Fruit fly (Drosophila melanogaster) whole organism, embryonic: Measurements from ENCODE around the gene CG32298.

Source experiments
- Atf6 ChIP-seq: fragments of 200-800 bp; sonication (Bioruptor generic); IDR thresholded peaks from 2 replicates; pipeline ENCODE4 v1.3.6; 2022; ENCODE audit warnings: missing biosample characterization, missing genetic modification characterization
- CG10565 ChIP-seq: fragments of 200-800 bp; sonication (Bioruptor generic); optimal IDR thresholded peaks from 3 replicates; lab custom pipeline; 2016; ENCODE audit warnings: missing biosample characterization, mild to moderate bottlenecking, missing genetic modification characterization
- CG11085 ChIP-seq: fragments of 200-800 bp; sonication (Bioruptor generic); IDR thresholded peaks from 2 replicates; pipeline ENCODE4 v1.3.6; 2022; ENCODE audit warnings: missing biosample characterization, missing genetic modification characterization
- CG11723 ChIP-seq: fragments of 200-800 bp; sonication (Bioruptor generic); optimal IDR thresholded peaks from 2 replicates; lab custom pipeline; 2017; ENCODE audit warnings: missing biosample characterization, mild to moderate bottlenecking, missing genetic modification characterization
- CG12942 ChIP-seq: fragments of 200-800 bp; sonication (Bioruptor generic); optimal IDR thresholded peaks from 3 replicates; lab custom pipeline; 2016; ENCODE audit warnings: missing biosample characterization, missing genetic modification characterization
- CG16863 ChIP-seq: fragments of 200-800 bp; sonication (Bioruptor generic); optimal IDR thresholded peaks from 3 replicates; lab custom pipeline; 2016; ENCODE audit warnings: missing biosample characterization, missing genetic modification characterization
- CG17829 ChIP-seq: fragments of 200-800 bp; optimal IDR thresholded peaks from 2 replicates; lab custom pipeline; 2019; ENCODE audit warnings: missing biosample characterization, mild to moderate bottlenecking, missing genetic modification characterization, moderate library complexity
- CG1832 ChIP-seq: fragments of 200-800 bp; sonication (Bioruptor generic); optimal IDR thresholded peaks from 2 replicates; lab custom pipeline; 2017; ENCODE audit warnings: missing biosample characterization, mild to moderate bottlenecking, missing genetic modification characterization, inconsistent platforms
- CG18619 ChIP-seq: fragments of 200-800 bp; sonication (Bioruptor generic); optimal IDR thresholded peaks from 3 replicates; lab custom pipeline; 2017; ENCODE audit warnings: missing biosample characterization, mild to moderate bottlenecking, missing genetic modification characterization
- CG2116 ChIP-seq: fragments of 200-800 bp; sonication (Bioruptor generic); optimal IDR thresholded peaks from 3 replicates; lab custom pipeline; 2018; ENCODE audit warnings: missing biosample characterization, mild to moderate bottlenecking, missing genetic modification characterization
- CG30403 ChIP-seq: fragments of 200-800 bp; sonication (Bioruptor generic); optimal IDR thresholded peaks from 3 replicates; lab custom pipeline; 2016; ENCODE audit warnings: missing biosample characterization, missing genetic modification characterization
- CG31388 ChIP-seq: fragments of 200-800 bp; sonication (Bioruptor generic); optimal IDR thresholded peaks from 2 replicates; lab custom pipeline; 2016; ENCODE audit warnings: missing biosample characterization, missing genetic modification characterization
- CG3838 ChIP-seq: fragments of 200-800 bp; sonication (Bioruptor generic); optimal IDR thresholded peaks from 3 replicates; lab custom pipeline; 2016; ENCODE audit warnings: missing biosample characterization, missing genetic modification characterization
- CG4730 ChIP-seq: fragments of 200-800 bp; sonication (Bioruptor generic); IDR thresholded peaks from 2 replicates; pipeline ENCODE4 v1.3.6; 2022; ENCODE audit warnings: missing biosample characterization, missing genetic modification characterization
- CG5245 ChIP-seq: fragments of 200-800 bp; sonication (Bioruptor generic); optimal IDR thresholded peaks from 3 replicates; lab custom pipeline; 2016; ENCODE audit warnings: missing biosample characterization, missing genetic modification characterization
- CG7786 ChIP-seq: fragments of 200-800 bp; sonication (Bioruptor generic); optimal IDR thresholded peaks from 2 replicates; lab custom pipeline; 2016; ENCODE audit warnings: missing biosample characterization, missing genetic modification characterization
- CG8290 ChIP-seq, 3 experiments: fragments of 200-800 bp; sonication (Bioruptor generic); optimal IDR thresholded peaks; 2 replicates each; lab custom pipeline; 2016 to 2019; ENCODE audit warnings: missing biosample characterization in 3 of 3, missing genetic modification characterization in 3 of 3, mild to moderate bottlenecking in 2 of 3, moderate library complexity in 1 of 3
- CG8359 ChIP-seq: fragments of 200-800 bp; sonication (Bioruptor generic); optimal IDR thresholded peaks from 2 replicates; lab custom pipeline; 2017; ENCODE audit warnings: missing biosample characterization, mild to moderate bottlenecking, missing genetic modification characterization, borderline replicate concordance
- CG9727 ChIP-seq: fragments of 200-800 bp; sonication (Bioruptor generic); optimal IDR thresholded peaks from 3 replicates; lab custom pipeline; 2017; ENCODE audit warnings: missing biosample characterization, mild to moderate bottlenecking, missing genetic modification characterization
- D ChIP-seq, 2 experiments: fragments of 200-800 bp in 1 of 2; fragments of >200 bp in 1 of 2; sonication (Bioruptor generic) in 1 of 2; optimal IDR thresholded peaks; 2 replicates in 1 of 2; 3 replicates in 1 of 2; lab custom pipeline; 2017; ENCODE audit warnings: mild to moderate bottlenecking in 1 of 2, missing biosample characterization in 1 of 2, missing genetic modification characterization in 1 of 2, missing genetic modification reagents in 1 of 2
- Dip2 ChIP-seq: fragments of 200-800 bp; sonication (Bioruptor generic); IDR thresholded peaks from 2 replicates; pipeline ENCODE4 v1.3.6; 2022; ENCODE audit warnings: missing biosample characterization, missing genetic modification characterization
- E2f1 ChIP-seq: fragments of 200-800 bp; sonication (Bioruptor generic); IDR thresholded peaks from 2 replicates; pipeline ENCODE4 v1.3.6; 2022; ENCODE audit warnings: missing biosample characterization, missing genetic modification characterization
- ERR ChIP-seq: fragments of 200-800 bp; sonication (Bioruptor generic); optimal IDR thresholded peaks from 2 replicates; lab custom pipeline; 2016; ENCODE audit warnings: missing biosample characterization, missing genetic modification characterization
- Ets97D ChIP-seq: fragments of 200-800 bp; sonication (Bioruptor generic); optimal IDR thresholded peaks from 3 replicates; lab custom pipeline; 2016; ENCODE audit warnings: missing biosample characterization, missing genetic modification characterization
- Fer1 ChIP-seq: fragments of 200-800 bp; sonication (Bioruptor generic); optimal IDR thresholded peaks from 2 replicates; lab custom pipeline; 2017; ENCODE audit warnings: missing biosample characterization, mild to moderate bottlenecking, missing genetic modification characterization
- Gug ChIP-seq: fragments of 200-800 bp; sonication (Bioruptor generic); IDR thresholded peaks from 4 replicates; pipeline ENCODE4 v1.3.6; 2022; ENCODE audit warnings: missing biosample characterization, missing genetic modification characterization
- HHEX ChIP-seq: fragments of 200-800 bp; sonication (Bioruptor generic); optimal IDR thresholded peaks from 3 replicates; lab custom pipeline; 2017; ENCODE audit warnings: missing biosample characterization, mild to moderate bottlenecking, missing genetic modification characterization, missing genetic modification reagents
- HmgD ChIP-seq: fragments of 200-800 bp; sonication (Bioruptor generic); optimal IDR thresholded peaks from 3 replicates; lab custom pipeline; 2016; ENCODE audit warnings: missing biosample characterization, missing genetic modification characterization
- HmgZ ChIP-seq: fragments of 200-800 bp; sonication (Bioruptor generic); optimal IDR thresholded peaks from 2 replicates; lab custom pipeline; 2018; ENCODE audit warnings: missing biosample characterization, mild to moderate bottlenecking, missing genetic modification characterization
- Opbp ChIP-seq: fragments of 200-800 bp; sonication (Bioruptor generic); IDR thresholded peaks from 3 replicates; pipeline ENCODE4 v1.3.6; 2022; ENCODE audit warnings: missing biosample characterization, missing genetic modification characterization; ENCODE audit not compliant: partially characterized antibody
- PHDP ChIP-seq: fragments of 200-800 bp; sonication (Bioruptor generic); optimal IDR thresholded peaks from 3 replicates; lab custom pipeline; 2018; ENCODE audit warnings: missing biosample characterization, mild to moderate bottlenecking, missing genetic modification characterization, moderate library complexity
- Pdp1 ChIP-seq, 2 experiments: fragments of 200-800 bp; sonication (Bioruptor generic); optimal IDR thresholded peaks; 3 replicates each; lab custom pipeline; 2016; ENCODE audit warnings: missing biosample characterization in 2 of 2, missing genetic modification characterization in 2 of 2, mild to moderate bottlenecking in 1 of 2, moderate library complexity in 1 of 2
- Ptx1 ChIP-seq: fragments of 200-800 bp; sonication (Bioruptor generic); IDR thresholded peaks from 2 replicates; pipeline ENCODE4 v1.3.6; 2022; ENCODE audit warnings: missing biosample characterization, missing genetic modification characterization
- Spps ChIP-seq: fragments of 200-800 bp; sonication (Bioruptor generic); optimal IDR thresholded peaks from 2 replicates; lab custom pipeline; 2018; ENCODE audit warnings: missing biosample characterization, mild to moderate bottlenecking, missing genetic modification characterization
- Sry-β ChIP-seq: fragments of 200-800 bp; sonication (Bioruptor generic); optimal IDR thresholded peaks from 2 replicates; lab custom pipeline; 2018; ENCODE audit warnings: missing biosample characterization, mild to moderate bottlenecking, missing genetic modification characterization, moderate library complexity
- amos ChIP-seq: fragments of 200-800 bp; sonication (Bioruptor generic); IDR thresholded peaks from 2 replicates; pipeline ENCODE4 v1.3.6; 2022; ENCODE audit warnings: missing biosample characterization, missing genetic modification characterization; ENCODE audit not compliant: partially characterized antibody
- br ChIP-seq: fragments of >200 bp; optimal IDR thresholded peaks from 2 replicates; lab custom pipeline; 2017
- danr ChIP-seq: fragments of 200-800 bp; sonication (Bioruptor generic); IDR thresholded peaks from 2 replicates; pipeline ENCODE4 v1.3.6; 2022; ENCODE audit warnings: missing biosample characterization, missing genetic modification characterization
- klu ChIP-seq: fragments of 200-800 bp; sonication (Bioruptor generic); IDR thresholded peaks from 2 replicates; pipeline ENCODE4 v1.3.6; 2022; ENCODE audit warnings: missing biosample characterization, missing genetic modification characterization
- lilli ChIP-seq: fragments of 200-800 bp; sonication (Bioruptor generic); optimal IDR thresholded peaks from 3 replicates; lab custom pipeline; 2016; ENCODE audit warnings: missing biosample characterization, missing genetic modification characterization
- nom ChIP-seq: fragments of 200-800 bp; sonication (Bioruptor generic); optimal IDR thresholded peaks from 2 replicates; lab custom pipeline; 2017; ENCODE audit warnings: missing biosample characterization, missing genetic modification characterization, mild to moderate bottlenecking, moderate library complexity, missing genetic modification reagents
- pnt ChIP-seq: fragments of 200-800 bp; sonication (Bioruptor generic); optimal IDR thresholded peaks from 3 replicates; lab custom pipeline; 2016; ENCODE audit warnings: missing biosample characterization, missing genetic modification characterization
- prd ChIP-seq, 3 experiments: fragments of >200 bp in 2 of 3; fragments of 200-800 bp in 1 of 3; sonication (Bioruptor generic) in 1 of 3; optimal IDR thresholded peaks in 2 of 3; IDR thresholded peaks in 1 of 3; 2 replicates in 2 of 3; 3 replicates in 1 of 3; pipeline versions ENCODE4 v1.3.6 to Lab custom; 2017 to 2022; ENCODE audit warnings: missing biosample characterization in 1 of 3, missing genetic modification characterization in 1 of 3
- psq ChIP-seq: fragments of 200-800 bp; sonication (Bioruptor generic); optimal IDR thresholded peaks from 2 replicates; lab custom pipeline; 2017; ENCODE audit warnings: missing biosample characterization, missing genetic modification characterization
- pzg ChIP-seq: fragments of 200-800 bp; sonication (Bioruptor generic); optimal IDR thresholded peaks from 3 replicates; lab custom pipeline; 2018; ENCODE audit warnings: missing biosample characterization, mild to moderate bottlenecking, missing genetic modification characterization, moderate library complexity
- tup ChIP-seq: fragments of 200-800 bp; sonication (Bioruptor generic); optimal IDR thresholded peaks from 2 replicates; lab custom pipeline; 2016; ENCODE audit warnings: missing biosample characterization, mild to moderate bottlenecking, missing genetic modification characterization, moderate library complexity
- twi ChIP-seq: fragments of 200-800 bp; optimal IDR thresholded peaks from 2 replicates; lab custom pipeline; 2019; ENCODE audit warnings: missing biosample characterization, mild to moderate bottlenecking, missing genetic modification characterization, moderate library complexity
- vfl ChIP-seq: fragments of 200-800 bp; sonication (Bioruptor generic); optimal IDR thresholded peaks from 2 replicates; lab custom pipeline; 2016; ENCODE audit warnings: missing biosample characterization, missing genetic modification characterization

Gene CG32298

dm6 chr3L:2373421-2374043, 17.3 kb downstream of the CG32298 start, which contains the start of the genes mRpL23 and CG9004 (continued):
- peak; percentile 99 for TF ChIP-seq CG31388 (GFP tag; lab: Kevin White, UChicago)
- peak; percentile 100 for TF ChIP-seq Ptx1 (GFP tag; lab: Robert Waterston, UW)
- TF ChIP-seq CG11723 (GFP tag; lab: Kevin White, UChicago) = peak; percentile 96
- TF ChIP-seq br (lab: Kevin White, UChicago) = no peak
- peak; percentile 99 for TF ChIP-seq klu
- peak; percentile 98 for TF ChIP-seq tup (GFP tag; lab: Kevin White, UChicago)
- TF ChIP-seq Opbp (GFP tag; lab: Robert Waterston, UW) = no peak; the same call in 2 of the 3 replicates
- TF ChIP-seq CG1832 (GFP tag; lab: Kevin White, UChicago) = no peak
- peak; percentile 98 for TF ChIP-seq CG8290 (GFP tag; optimal IDR thresholded peaks at IDR 0.05; lab: Kevin White, UChicago)
- peak; percentile 96 to 99 for TF ChIP-seq CG8290 (tag; optimal IDR thresholded peaks at IDR 0.05; lab: Kevin White, UChicago)
- TF ChIP-seq vfl (GFP tag; lab: Kevin White, UChicago) = peak; percentile 99
- TF ChIP-seq ERR (GFP tag; lab: Kevin White, UChicago) = peak; percentile 96
- peak; percentile 94 for TF ChIP-seq CG10565 (GFP tag; lab: Kevin White, UChicago)
- TF ChIP-seq Ets97D (GFP tag; lab: Kevin White, UChicago) = peak; percentile 97
- peak; percentile 97 for TF ChIP-seq Spps
- TF ChIP-seq CG16863 (GFP tag; lab: Kevin White, UChicago) = peak; percentile 98
- TF ChIP-seq nom = peak; percentile 94
- peak; percentile 99 for TF ChIP-seq Gug
- peak; percentile 76 for TF ChIP-seq pzg (GFP tag; lab: Kevin White, UChicago)
- TF ChIP-seq E2f1 (GFP tag; lab: Robert Waterston, UW) = peak; percentile 100
- TF ChIP-seq CG9727 = peak; percentile 99
- TF ChIP-seq pnt = peak; percentile 99
- TF ChIP-seq psq = peak; percentile 96
- peak; percentile 71 for TF ChIP-seq Sry-β (GFP tag; lab: Kevin White, UChicago)
- peak; percentile 99 for TF ChIP-seq CG5245
- TF ChIP-seq HmgD = peak; percentile 93
- peak; percentile 99 for TF ChIP-seq CG18619 (GFP tag; lab: Kevin White, UChicago)
- TF ChIP-seq CG11085 (GFP tag; lab: Robert Waterston, UW) = peak; percentile 100
- TF ChIP-seq amos (GFP tag; lab: Robert Waterston, UW) = no peak
- TF ChIP-seq twi (tag; lab: Kevin White, UChicago) = peak; percentile 98
- peak; percentile 100 for TF ChIP-seq CG4730 (GFP tag; lab: Robert Waterston, UW)
- TF ChIP-seq danr (GFP tag; lab: Robert Waterston, UW) = peak; percentile 99
- peak; percentile 99 for TF ChIP-seq HHEX (GFP tag; lab: Kevin White, UChicago)
- TF ChIP-seq Atf6 (GFP tag; lab: Robert Waterston, UW) = peak; percentile 99
- no peak for TF ChIP-seq D (optimal IDR thresholded peaks at IDR 0.05; lab: Kevin White, UChicago)
- TF ChIP-seq D (GFP tag; optimal IDR thresholded peaks at IDR 0.05; lab: Kevin White, UChicago) = peak; percentile 98
- peak; percentile 99 for TF ChIP-seq HmgZ (tag; lab: Kevin White, UChicago)
- no peak for TF ChIP-seq prd (optimal IDR thresholded peaks at IDR 0.05; lab: Kevin White, UChicago)
- TF ChIP-seq prd (GFP tag; IDR thresholded peaks at IDR 0.05; lab: Robert Waterston, UW) = peak; percentile 100
- peak; percentile 99 for TF ChIP-seq PHDP
- TF ChIP-seq lilli (GFP tag; lab: Kevin White, UChicago) = peak; percentile 100
- peak; percentile 98 for TF ChIP-seq CG3838 (GFP tag; lab: Kevin White, UChicago)
- peak; percentile 99 for TF ChIP-seq CG12942
- peak; percentile 80 for TF ChIP-seq Dip2
- TF ChIP-seq Pdp1 (GFP tag; optimal IDR thresholded peaks at IDR 0.05; lab: Kevin White, UChicago) = peak; percentile 98 to 99
- TF ChIP-seq CG8359 (GFP tag; lab: Kevin White, UChicago) = peak; percentile 93
- peak; percentile 91 for TF ChIP-seq CG2116 (GFP tag; lab: Kevin White, UChicago)
- peak; percentile 100 for TF ChIP-seq CG30403 (GFP tag; lab: Kevin White, UChicago)
- peak; percentile 99 for TF ChIP-seq CG17829
- TF ChIP-seq Fer1 (GFP tag; lab: Kevin White, UChicago) = peak; percentile 98
- TF ChIP-seq CG7786 (GFP tag; lab: Kevin White, UChicago) = peak; percentile 98
